6 fruit fly cellular contexts compared by ENCODE assay signal in genomic region chr2L:19133465-19134365, dm6.
A peak's percentile ranks its signal among the peaks of the same experiment; 100 is the strongest.
TF ChIP-seq lines count a peak whose summit lies in the region.

TSS of gene brat (plus strand) at chr2L:19133816.

- TF ChIP-seq CTCF in whole organism, embryonic (GFP tag; optimal IDR thresholded peaks at IDR 0.05; lab: Kevin White, UChicago): no peak

TF ChIP-seq in Kc167, 6 proteins besides CTCF, POLR2A, EP300 and RAD21:
- TF ChIP-seq Sin3A (optimal IDR thresholded peaks at IDR 0.05; lab: Kevin White, UChicago) (no peak), insv (optimal IDR thresholded peaks at IDR 0.05; lab: Kevin White, UChicago) (no peak), h (optimal IDR thresholded peaks at IDR 0.05; lab: Kevin White, UChicago) (peak; percentile 10)

TF ChIP-seq in whole organism, adult, 20 proteins besides CTCF, POLR2A, EP300 and RAD21 (continues in another document):
- TF ChIP-seq toe (GFP tag; optimal IDR thresholded peaks at IDR 0.05; lab: Kevin White, UChicago) (peak; percentile 77), cic (GFP tag; optimal IDR thresholded peaks at IDR 0.05; lab: Kevin White, UChicago) (no peak), CG5204 (GFP tag; optimal IDR thresholded peaks at IDR 0.05; lab: Kevin White, UChicago) (peak; percentile 51), CG33017 (tag; optimal IDR thresholded peaks at IDR 0.05; lab: Kevin White, UChicago) (no peak), CG1620 (GFP tag; optimal IDR thresholded peaks at IDR 0.05; lab: Kevin White, UChicago) (peak; percentile 74), Hr96 (GFP tag; optimal IDR thresholded peaks at IDR 0.05; lab: Kevin White, UChicago) (peak; percentile 45), CG12768 (GFP tag; optimal IDR thresholded peaks at IDR 0.05; lab: Kevin White, UChicago) (no peak), CG14711 (tag; optimal IDR thresholded peaks at IDR 0.05; lab: Kevin White, UChicago) (no peak), bab1 (GFP tag; optimal IDR thresholded peaks at IDR 0.05; lab: Kevin White, UChicago) (peak; percentile 7), cnc (optimal IDR thresholded peaks at IDR 0.05; lab: Kevin White, UChicago) (no peak), CG7045 (GFP tag; optimal IDR thresholded peaks at IDR 0.05; lab: Kevin White, UChicago) (no peak), ovo (GFP tag; optimal IDR thresholded peaks at IDR 0.05; lab: Kevin White, UChicago) (no peak), Mnt (GFP tag; optimal IDR thresholded peaks at IDR 0.05; lab: Kevin White, UChicago) (peak; percentile 97), CG11617 (GFP tag; optimal IDR thresholded peaks at IDR 0.05; lab: Kevin White, UChicago) (peak; percentile 45), kay (GFP tag; lab: Kevin White, UChicago; ENCODE audit: borderline replicate concordance) (no peak), CG7101 (tag; optimal IDR thresholded peaks at IDR 0.05; lab: Kevin White, UChicago) (peak; percentile 61), Crg-1 (GFP tag; optimal IDR thresholded peaks at IDR 0.05; lab: Kevin White, UChicago) (peak; percentile 64), tj (GFP tag; optimal IDR thresholded peaks at IDR 0.05; lab: Kevin White, UChicago) (peak; percentile 100)

TF ChIP-seq in whole organism, embryonic, 481 proteins besides CTCF, POLR2A, EP300 and RAD21 (continues in another document):
- no peak for TF ChIP-seq gt (GFP tag; IDR thresholded peaks at IDR 0.05; lab: Robert Waterston, UW)
- peak; percentile 22 for TF ChIP-seq her (GFP tag; optimal IDR thresholded peaks at IDR 0.05; lab: Kevin White, UChicago)
- peak; percentile 40 for TF ChIP-seq Dp (GFP tag; optimal IDR thresholded peaks at IDR 0.05; lab: Kevin White, UChicago)
- TF ChIP-seq Tbp (GFP tag; optimal IDR thresholded peaks at IDR 0.05; lab: Kevin White, UChicago): no peak
- peak; percentile 72; the same call in 2 of the 3 replicates for TF ChIP-seq CG11560 (tag; IDR thresholded peaks at IDR 0.05; lab: Robert Waterston, UW)
- no peak for TF ChIP-seq exex (tag; optimal IDR thresholded peaks at IDR 0.05; lab: Kevin White, UChicago)
- peak; percentile 42 for TF ChIP-seq slp2 (GFP tag; optimal IDR thresholded peaks at IDR 0.05; lab: Kevin White, UChicago)
- peak; percentile 14 for TF ChIP-seq en (GFP tag; optimal IDR thresholded peaks at IDR 0.05; lab: Kevin White, UChicago)
- TF ChIP-seq Meics (GFP tag; optimal IDR thresholded peaks at IDR 0.05; lab: Kevin White, UChicago): peak; percentile 27
- peak; percentile 41 for TF ChIP-seq CG10654 (GFP tag; optimal IDR thresholded peaks at IDR 0.05; lab: Kevin White, UChicago)
- TF ChIP-seq Hsf (GFP tag; optimal IDR thresholded peaks at IDR 0.05; lab: Kevin White, UChicago): peak; percentile 67
- no peak for TF ChIP-seq cad (GFP tag; optimal IDR thresholded peaks at IDR 0.05; lab: Kevin White, UChicago)
- TF ChIP-seq aop (GFP tag; IDR thresholded peaks at IDR 0.05; lab: Robert Waterston, UW): no peak
- TF ChIP-seq amos (GFP tag; IDR thresholded peaks at IDR 0.05; lab: Robert Waterston, UW; ENCODE audit: partially characterized antibody): peak; percentile 84
- peak; percentile 18 for TF ChIP-seq Dek (tag; optimal IDR thresholded peaks at IDR 0.05; lab: Kevin White, UChicago)
- TF ChIP-seq lab (GFP tag; optimal IDR thresholded peaks at IDR 0.05; lab: Kevin White, UChicago): peak; percentile 40
- TF ChIP-seq bcd (GFP tag; optimal IDR thresholded peaks at IDR 0.05; lab: Kevin White, UChicago): peak; percentile 54
- TF ChIP-seq CG3163 (GFP tag; optimal IDR thresholded peaks at IDR 0.05; lab: Kevin White, UChicago): no peak

TF ChIP-seq in whole organism, prepupa, 60 proteins besides CTCF, POLR2A, EP300 and RAD21 (continues in another document):
- TF ChIP-seq Eip78C (GFP tag; lab: Kevin White, UChicago) (peak; percentile 72), pdm3 (GFP tag; optimal IDR thresholded peaks at IDR 0.05; lab: Kevin White, UChicago) (peak; percentile 54), dac (GFP tag; optimal IDR thresholded peaks at IDR 0.05; lab: Kevin White, UChicago) (no peak), Hr38 (GFP tag; optimal IDR thresholded peaks at IDR 0.05; lab: Kevin White, UChicago) (no peak), CG11762 (GFP tag; optimal IDR thresholded peaks at IDR 0.05; lab: Kevin White, UChicago; ENCODE audit: insufficient read depth) (no peak), CG11902 (GFP tag; optimal IDR thresholded peaks at IDR 0.05; lab: Kevin White, UChicago) (no peak), CG3919 (GFP tag; optimal IDR thresholded peaks at IDR 0.05; lab: Kevin White, UChicago) (peak; percentile 39), Gug (GFP tag; IDR thresholded peaks at IDR 0.05; lab: Robert Waterston, UW) (no peak), OdsH (GFP tag; optimal IDR thresholded peaks at IDR 0.05; lab: Kevin White, UChicago) (peak; percentile 54), fkh (GFP tag; optimal IDR thresholded peaks at IDR 0.05; lab: Kevin White, UChicago) (peak; percentile 85), CG31627 (GFP tag; optimal IDR thresholded peaks at IDR 0.05; lab: Kevin White, UChicago) (peak; percentile 62), Ets21C (GFP tag; optimal IDR thresholded peaks at IDR 0.05; lab: Kevin White, UChicago) (peak; percentile 61), CG10669 (GFP tag; optimal IDR thresholded peaks at IDR 0.05; lab: Kevin White, UChicago) (no peak), Sox15 (GFP tag; optimal IDR thresholded peaks at IDR 0.05; lab: Kevin White, UChicago) (no peak), net (GFP tag; optimal IDR thresholded peaks at IDR 0.05; lab: Kevin White, UChicago) (no peak), eg (GFP tag; IDR thresholded peaks at IDR 0.05; lab: Robert Waterston, UW) (no peak), CG3032 (tag; optimal IDR thresholded peaks at IDR 0.05; lab: Kevin White, UChicago) (peak; percentile 50), Hr4 (GFP tag; optimal IDR thresholded peaks at IDR 0.05; lab: Kevin White, UChicago) (peak; percentile 57), CG32006 (GFP tag; optimal IDR thresholded peaks at IDR 0.05; lab: Kevin White, UChicago) (peak; percentile 30), Hr39 (GFP tag; optimal IDR thresholded peaks at IDR 0.05; lab: Kevin White, UChicago) (peak; percentile 60)

TF ChIP-seq in whole organism, pupa, 21 proteins besides CTCF, POLR2A, EP300 and RAD21:
- peak; percentile 10 for TF ChIP-seq CG8159 (tag; optimal IDR thresholded peaks at IDR 0.05; lab: Kevin White, UChicago)
- TF ChIP-seq CG15710 (tag; optimal IDR thresholded peaks at IDR 0.05; lab: Kevin White, UChicago): peak; percentile 37
- TF ChIP-seq CG8301 (tag; optimal IDR thresholded peaks at IDR 0.05; lab: Kevin White, UChicago): peak; percentile 16
- TF ChIP-seq CG13204 (GFP tag; optimal IDR thresholded peaks at IDR 0.05; lab: Kevin White, UChicago): no peak
- no peak for TF ChIP-seq Pif1B (GFP tag; optimal IDR thresholded peaks at IDR 0.05; lab: Kevin White, UChicago)
- TF ChIP-seq CG4496 (GFP tag; IDR thresholded peaks at IDR 0.05; lab: Robert Waterston, UW): 0 out of 3 replicates have a peak, but pooled peaks have one; percentile 35
- TF ChIP-seq gl (tag; optimal IDR thresholded peaks at IDR 0.05; lab: Kevin White, UChicago): no peak
- no peak for TF ChIP-seq CG17806 (tag; optimal IDR thresholded peaks at IDR 0.05; lab: Kevin White, UChicago)
- no peak for TF ChIP-seq fd96Ca (GFP tag; IDR thresholded peaks at IDR 0.05; lab: Robert Waterston, UW)

TF ChIP-seq in whole organism, wandering third instar larva, 38 proteins besides CTCF, POLR2A, EP300 and RAD21:
- TF ChIP-seq N (GFP tag; optimal IDR thresholded peaks at IDR 0.05; lab: Kevin White, UChicago): no peak
- TF ChIP-seq HLH106 (tag; optimal IDR thresholded peaks at IDR 0.05; lab: Kevin White, UChicago): peak; percentile 60
- peak; percentile 52 for TF ChIP-seq psq (GFP tag; optimal IDR thresholded peaks at IDR 0.05; lab: Kevin White, UChicago)
- peak; percentile 36 for TF ChIP-seq OdsH (GFP tag; optimal IDR thresholded peaks at IDR 0.05; lab: Kevin White, UChicago)
- TF ChIP-seq Jra (GFP tag; optimal IDR thresholded peaks at IDR 0.05; lab: Kevin White, UChicago): peak; percentile 72
- peak; percentile 77 for TF ChIP-seq fru (GFP tag; optimal IDR thresholded peaks at IDR 0.05; lab: Kevin White, UChicago)
- TF ChIP-seq dsf (GFP tag; optimal IDR thresholded peaks at IDR 0.05; lab: Kevin White, UChicago; ENCODE audit: borderline replicate concordance): peak; percentile 63
- no peak for TF ChIP-seq jim (GFP tag; optimal IDR thresholded peaks at IDR 0.05; lab: Kevin White, UChicago)
- peak; percentile 51 for TF ChIP-seq rgr (GFP tag; optimal IDR thresholded peaks at IDR 0.05; lab: Kevin White, UChicago)
- peak; percentile 78 for TF ChIP-seq woc (GFP tag; optimal IDR thresholded peaks at IDR 0.05; lab: Kevin White, UChicago)
- peak; percentile 45 for TF ChIP-seq Sp1 (GFP tag; optimal IDR thresholded peaks at IDR 0.05; lab: Kevin White, UChicago)
- peak; percentile 47 for TF ChIP-seq br (GFP tag; optimal IDR thresholded peaks at IDR 0.05; lab: Kevin White, UChicago)
- peak; percentile 74 for TF ChIP-seq h (GFP tag; optimal IDR thresholded peaks at IDR 0.05; lab: Kevin White, UChicago)
- TF ChIP-seq foxo (GFP tag; optimal IDR thresholded peaks at IDR 0.05; lab: Kevin White, UChicago): peak in 1 of 2 experiments; percentile 75
- TF ChIP-seq lola (GFP tag; optimal IDR thresholded peaks at IDR 0.05; lab: Kevin White, UChicago): no peak
- TF ChIP-seq ey (GFP tag; optimal IDR thresholded peaks at IDR 0.05; lab: Kevin White, UChicago): peak; percentile 49
- peak; percentile 59 for TF ChIP-seq sv (GFP tag; optimal IDR thresholded peaks at IDR 0.05; lab: Kevin White, UChicago)
- peak; percentile 86 for TF ChIP-seq Myc (optimal IDR thresholded peaks at IDR 0.05; lab: Kevin White, UChicago)
- no peak for TF ChIP-seq Mio (GFP tag; optimal IDR thresholded peaks at IDR 0.05; lab: Kevin White, UChicago)
